Fruit fly (Drosophila melanogaster) whole organism, pupa: ENCODE measurements around the gene nst.

ENCODE experiments used
- CG10348 ChIP-seq: fragments of 200-800 bp; sonication (Bioruptor generic); IDR thresholded peaks from 2 replicates; pipeline ENCODE4 v1.3.6; 2022; ENCODE audit warnings: missing biosample characterization, missing genetic modification characterization
- CG12605 ChIP-seq: fragments of 200-800 bp; sonication (Bioruptor generic); IDR thresholded peaks from 2 replicates; pipeline ENCODE4 v1.3.6; 2022; ENCODE audit warnings: missing biosample characterization, missing genetic modification characterization
- CG13204 ChIP-seq: fragments of 200-800 bp; sonication (Bioruptor generic); optimal IDR thresholded peaks from 2 replicates; lab custom pipeline; 2018; ENCODE audit warnings: missing biosample characterization, mild to moderate bottlenecking, missing genetic modification characterization, moderate library complexity
- CG17806 ChIP-seq: fragments of 200-800 bp; sonication (Bioruptor generic); optimal IDR thresholded peaks from 2 replicates; lab custom pipeline; 2018; ENCODE audit warnings: missing biosample characterization, mild to moderate bottlenecking, missing genetic modification characterization, moderate library complexity
- CG8159 ChIP-seq: fragments of 200-800 bp; sonication (Bioruptor generic); optimal IDR thresholded peaks from 3 replicates; lab custom pipeline; 2018; ENCODE audit warnings: missing biosample characterization, mild to moderate bottlenecking, missing genetic modification characterization, moderate library complexity
- CG8301 ChIP-seq: fragments of 200-800 bp; sonication (Bioruptor generic); optimal IDR thresholded peaks from 2 replicates; lab custom pipeline; 2018; ENCODE audit warnings: missing biosample characterization, mild to moderate bottlenecking, missing genetic modification characterization
- CG9948 ChIP-seq: fragments of 200-800 bp; sonication (Bioruptor generic); optimal IDR thresholded peaks from 2 replicates; lab custom pipeline; 2018; ENCODE audit warnings: missing biosample characterization, mild to moderate bottlenecking, missing genetic modification characterization, moderate library complexity
- D1 ChIP-seq: fragments of 200-800 bp; sonication (Bioruptor generic); optimal IDR thresholded peaks from 2 replicates; lab custom pipeline; 2018; ENCODE audit warnings: missing biosample characterization, mild to moderate bottlenecking, missing genetic modification characterization, moderate library complexity
- Ets98B ChIP-seq: fragments of 200-800 bp; sonication (Bioruptor generic); IDR thresholded peaks from 2 replicates; pipeline ENCODE4 v1.3.6; 2022; ENCODE audit warnings: missing biosample characterization, missing genetic modification characterization
- Pif1B ChIP-seq: fragments of 200-800 bp; sonication (Bioruptor generic); optimal IDR thresholded peaks from 3 replicates; lab custom pipeline; 2016; ENCODE audit warnings: missing biosample characterization, missing genetic modification characterization
- fd96Ca ChIP-seq: fragments of 200-800 bp; sonication (Bioruptor generic); IDR thresholded peaks from 3 replicates; pipeline ENCODE4 v1.3.6; 2022; ENCODE audit warnings: missing biosample characterization, missing genetic modification characterization
- rn ChIP-seq: fragments of 200-800 bp; sonication (Bioruptor generic); IDR thresholded peaks from 2 replicates; pipeline ENCODE4 v1.3.6; 2022; ENCODE audit warnings: missing biosample characterization, missing genetic modification characterization

dm6 chr3L:12503865-12504650 lies 25.9 kb downstream of the nst start, which contains the start of the genes CG10646 and vih:
- no peak for TF ChIP-seq rn
- TF ChIP-seq CG12605 (GFP tag; lab: Robert Waterston, UW): no peak
- no peak for TF ChIP-seq CG8301 (tag; lab: Kevin White, UChicago)
- TF ChIP-seq CG13204: no peak
- no peak for TF ChIP-seq CG10348 (GFP tag; lab: Robert Waterston, UW)
- TF ChIP-seq Pif1B (GFP tag; lab: Kevin White, UChicago): no peak
- no peak for TF ChIP-seq CG9948 (tag; lab: Kevin White, UChicago)
- no peak; the same call in 1 of the 2 replicates for TF ChIP-seq Ets98B (GFP tag; lab: Robert Waterston, UW)
- TF ChIP-seq D1: no peak
- TF ChIP-seq CG17806 (tag; lab: Kevin White, UChicago): no peak
- peak; percentile 23 for TF ChIP-seq CG8159 (tag; lab: Kevin White, UChicago)
- TF ChIP-seq fd96Ca (GFP tag; lab: Robert Waterston, UW): no peak
